Worm (Caenorhabditis elegans) whole organism, L4/young adult: ENCODE results near the gene F44E2.4.

ENCODE experiments used
- W03F9.2 ChIP-seq: fragments of 150-350 bp; optimal IDR thresholded peaks from 2 replicates; lab custom pipeline; 2014; ENCODE audit warnings: missing biosample characterization, missing genetic modification characterization
- dao-5 ChIP-seq: sonication (generic microtip); optimal IDR thresholded peaks from 2 replicates; lab custom pipeline; 2016; ENCODE audit warnings: missing genotype, missing genetic modification characterization, moderate library complexity, missing compliant biosample characterization
- him-1 ChIP-seq: sonication (generic microtip); optimal IDR thresholded peaks from 2 replicates; lab custom pipeline; 2016; ENCODE audit warnings: missing genotype, missing genetic modification reagents, missing genetic modification characterization, missing compliant biosample characterization

- TF ChIP-seq him-1 (tag; lab: Kevin White, UChicago), result peak; percentile 77
- no peak for TF ChIP-seq dao-5 (tag; lab: Kevin White, UChicago)
- peak; percentile 75 for TF ChIP-seq W03F9.2
Measured at ce11 chrIII:8797211-8797733, 41.0 kb downstream of the F44E2.4 start.
